Fruit fly (Drosophila melanogaster) whole organism, embryonic: Measurements from ENCODE around the gene Rtc1.
A peak's percentile ranks its signal among the peaks of the same experiment; 100 is the strongest.

Experiments
- Antp ChIP-seq: fragments of 200-800 bp; sonication (Bioruptor generic); optimal IDR thresholded peaks from 3 replicates; lab custom pipeline; 2016; ENCODE audit warnings: missing biosample characterization, missing genetic modification characterization
- Bgb ChIP-seq: fragments of 200-800 bp; sonication (Bioruptor generic); IDR thresholded peaks from 2 replicates; pipeline ENCODE4 v1.3.6; 2022; ENCODE audit warnings: missing biosample characterization, missing genetic modification characterization; ENCODE audit not compliant: partially characterized antibody
- CG10209 ChIP-seq: fragments of 200-800 bp; sonication (Bioruptor generic); optimal IDR thresholded peaks from 3 replicates; lab custom pipeline; 2017; ENCODE audit warnings: missing biosample characterization, mild to moderate bottlenecking, missing genetic modification characterization, missing genetic modification reagents
- CG10267 ChIP-seq: fragments of 200-800 bp; sonication (Bioruptor generic); optimal IDR thresholded peaks from 2 replicates; lab custom pipeline; 2018; ENCODE audit warnings: missing biosample characterization, mild to moderate bottlenecking, missing genetic modification characterization, moderate library complexity
- CG10543 ChIP-seq: fragments of 200-800 bp; sonication (Bioruptor generic); optimal IDR thresholded peaks from 3 replicates; lab custom pipeline; 2017; ENCODE audit warnings: missing biosample characterization, mild to moderate bottlenecking, missing genetic modification characterization, moderate library complexity
- CG12659 ChIP-seq: fragments of 200-800 bp; sonication (Bioruptor generic); optimal IDR thresholded peaks from 3 replicates; lab custom pipeline; 2017; ENCODE audit warnings: mild to moderate bottlenecking, missing biosample characterization, missing genetic modification reagents, missing genetic modification characterization
- CG14014 ChIP-seq: fragments of 200-800 bp; sonication (Bioruptor generic); IDR thresholded peaks from 2 replicates; pipeline ENCODE4 v1.3.6; 2022; ENCODE audit warnings: missing biosample characterization, missing genetic modification characterization
- CG14965 ChIP-seq: fragments of 200-800 bp; sonication (Bioruptor generic); optimal IDR thresholded peaks from 2 replicates; lab custom pipeline; 2016; ENCODE audit warnings: missing biosample characterization, missing genetic modification characterization, borderline replicate concordance
- CG15696 ChIP-seq: fragments of 200-800 bp; sonication (Bioruptor generic); optimal IDR thresholded peaks from 2 replicates; lab custom pipeline; 2019; ENCODE audit warnings: missing biosample characterization, mild to moderate bottlenecking, missing genetic modification characterization, moderate library complexity
- CG16863 ChIP-seq: fragments of 200-800 bp; sonication (Bioruptor generic); optimal IDR thresholded peaks from 3 replicates; lab custom pipeline; 2016; ENCODE audit warnings: missing biosample characterization, missing genetic modification characterization
- CG30020 ChIP-seq: fragments of 200-800 bp; optimal IDR thresholded peaks from 2 replicates; lab custom pipeline; 2019; ENCODE audit warnings: missing biosample characterization, mild to moderate bottlenecking, missing genetic modification characterization, moderate library complexity
- CG31224 ChIP-seq: fragments of 200-800 bp; sonication (Bioruptor generic); IDR thresholded peaks from 2 replicates; pipeline ENCODE4 v1.3.6; 2022; ENCODE audit warnings: missing biosample characterization, missing genetic modification characterization
- CG34422 ChIP-seq: fragments of 200-800 bp; sonication (Bioruptor generic); IDR thresholded peaks from 3 replicates; pipeline ENCODE4 v1.3.6; 2022; ENCODE audit warnings: missing biosample characterization, missing genetic modification characterization
- CG4328 ChIP-seq: fragments of 200-800 bp; sonication (Bioruptor generic); optimal IDR thresholded peaks from 3 replicates; lab custom pipeline; 2017; ENCODE audit warnings: missing biosample characterization, missing genetic modification reagents, missing genetic modification characterization
- CG4424 ChIP-seq: fragments of 200-800 bp; sonication (Bioruptor generic); optimal IDR thresholded peaks from 3 replicates; lab custom pipeline; 2016; ENCODE audit warnings: missing biosample characterization, missing genetic modification characterization
- CG6654 ChIP-seq: fragments of 200-800 bp; sonication (Bioruptor generic); optimal IDR thresholded peaks from 2 replicates; lab custom pipeline; 2017; ENCODE audit warnings: missing biosample characterization, mild to moderate bottlenecking, missing genetic modification characterization
- CG6791 ChIP-seq: fragments of 200-800 bp; sonication (Bioruptor generic); IDR thresholded peaks from 3 replicates; pipeline ENCODE4 v1.3.6; 2022; ENCODE audit warnings: missing biosample characterization, missing genetic modification characterization; ENCODE audit not compliant: partially characterized antibody
- CG7963 ChIP-seq: fragments of 200-800 bp; sonication (Bioruptor generic); IDR thresholded peaks from 3 replicates; pipeline ENCODE4 v1.3.6; 2022; ENCODE audit warnings: missing biosample characterization, missing genetic modification characterization; ENCODE audit not compliant: partially characterized antibody
- CG9609 ChIP-seq: fragments of 200-800 bp; sonication (Bioruptor generic); optimal IDR thresholded peaks from 3 replicates; lab custom pipeline; 2016; ENCODE audit warnings: missing biosample characterization, missing genetic modification characterization
- Camta ChIP-seq: fragments of 200-800 bp; sonication (Bioruptor generic); optimal IDR thresholded peaks from 2 replicates; lab custom pipeline; 2016; ENCODE audit warnings: missing biosample characterization, missing genetic modification characterization
- Chrac-16 ChIP-seq: fragments of 200-800 bp; sonication (Bioruptor generic); optimal IDR thresholded peaks from 3 replicates; lab custom pipeline; 2016; ENCODE audit warnings: missing biosample characterization, missing genetic modification characterization
- Dp ChIP-seq: fragments of 200-800 bp; sonication (Bioruptor generic); optimal IDR thresholded peaks from 2 replicates; lab custom pipeline; 2018; ENCODE audit warnings: missing biosample characterization, mild to moderate bottlenecking, missing genetic modification characterization, moderate library complexity
- HmgD ChIP-seq: fragments of 200-800 bp; sonication (Bioruptor generic); optimal IDR thresholded peaks from 3 replicates; lab custom pipeline; 2016; ENCODE audit warnings: missing biosample characterization, missing genetic modification characterization
- Hmr ChIP-seq: fragments of 200-800 bp; sonication (Bioruptor generic); optimal IDR thresholded peaks from 3 replicates; lab custom pipeline; 2017; ENCODE audit warnings: mild to moderate bottlenecking, missing biosample characterization, missing genetic modification reagents, missing genetic modification characterization
- Hr3 ChIP-seq: fragments of 200-800 bp; sonication (Bioruptor generic); optimal IDR thresholded peaks from 3 replicates; lab custom pipeline; 2016; ENCODE audit warnings: missing biosample characterization, missing genetic modification characterization
- NC2β ChIP-seq: fragments of 200-800 bp; sonication (Bioruptor generic); optimal IDR thresholded peaks from 2 replicates; lab custom pipeline; 2016; ENCODE audit warnings: missing biosample characterization, missing genetic modification characterization
- Nf-YA ChIP-seq: fragments of 200-800 bp; sonication (Bioruptor generic); IDR thresholded peaks from 2 replicates; pipeline ENCODE4 v1.3.6; 2022; ENCODE audit warnings: missing biosample characterization, missing genetic modification characterization
- Nf-YC ChIP-seq: fragments of 200-800 bp; optimal IDR thresholded peaks from 3 replicates; lab custom pipeline; 2019; ENCODE audit warnings: missing biosample characterization, mild to moderate bottlenecking, missing genetic modification characterization, moderate library complexity
- Scr ChIP-seq: fragments of 200-800 bp; sonication (Bioruptor generic); IDR thresholded peaks from 2 replicates; pipeline ENCODE4 v1.3.6; 2022; ENCODE audit warnings: missing biosample characterization, missing genetic modification characterization; ENCODE audit not compliant: partially characterized antibody
- Usf ChIP-seq: fragments of 200-800 bp; sonication (Bioruptor generic); optimal IDR thresholded peaks from 2 replicates; lab custom pipeline; 2017; ENCODE audit warnings: missing genotype, missing biosample characterization, missing genetic modification characterization
- abd-A ChIP-seq: fragments of 200-800 bp; sonication (Bioruptor generic); optimal IDR thresholded peaks from 3 replicates; lab custom pipeline; 2019; ENCODE audit warnings: missing biosample characterization, mild to moderate bottlenecking, missing genetic modification characterization, moderate library complexity
- amos ChIP-seq: fragments of 200-800 bp; sonication (Bioruptor generic); IDR thresholded peaks from 2 replicates; pipeline ENCODE4 v1.3.6; 2022; ENCODE audit warnings: missing biosample characterization, missing genetic modification characterization; ENCODE audit not compliant: partially characterized antibody
- bbx ChIP-seq: fragments of 200-800 bp; sonication (Bioruptor generic); IDR thresholded peaks from 2 replicates; pipeline ENCODE4 v1.3.6; 2022; ENCODE audit warnings: missing biosample characterization, missing genetic modification characterization; ENCODE audit not compliant: partially characterized antibody
- bowl ChIP-seq: fragments of 200-800 bp; sonication (Bioruptor generic); IDR thresholded peaks from 2 replicates; pipeline ENCODE4 v1.3.6; 2022; ENCODE audit warnings: missing biosample characterization, missing genetic modification characterization
- cato ChIP-seq: fragments of 200-800 bp; sonication (Bioruptor generic); optimal IDR thresholded peaks from 2 replicates; lab custom pipeline; 2016; ENCODE audit warnings: missing biosample characterization, missing genetic modification characterization, borderline replicate concordance
- caup ChIP-seq: fragments of 200-800 bp; sonication (Bioruptor generic); optimal IDR thresholded peaks from 3 replicates; lab custom pipeline; 2017; ENCODE audit warnings: missing biosample characterization, mild to moderate bottlenecking, missing genetic modification characterization, moderate library complexity; ENCODE audit not compliant: severe bottlenecking
- dysf ChIP-seq: fragments of 200-800 bp; sonication (Bioruptor generic); IDR thresholded peaks from 3 replicates; pipeline ENCODE4 v1.3.6; 2022; ENCODE audit warnings: missing biosample characterization, missing genetic modification characterization
- gro ChIP-seq: fragments of 200-800 bp; sonication (Bioruptor generic); optimal IDR thresholded peaks from 2 replicates; lab custom pipeline; 2016; ENCODE audit warnings: missing biosample characterization, missing genetic modification characterization
- ind ChIP-seq: fragments of 200-800 bp; sonication (Bioruptor generic); optimal IDR thresholded peaks from 3 replicates; lab custom pipeline; 2016; ENCODE audit warnings: missing biosample characterization, missing genetic modification characterization
- lbe ChIP-seq: fragments of 200-800 bp; sonication (Bioruptor generic); optimal IDR thresholded peaks from 2 replicates; lab custom pipeline; 2016; ENCODE audit warnings: missing biosample characterization, mild to moderate bottlenecking, missing genetic modification characterization
- nmo ChIP-seq: fragments of 200-800 bp; sonication (Bioruptor generic); optimal IDR thresholded peaks from 2 replicates; lab custom pipeline; 2018; ENCODE audit warnings: missing biosample characterization, mild to moderate bottlenecking, missing genetic modification characterization, moderate library complexity
- nom ChIP-seq: fragments of 200-800 bp; sonication (Bioruptor generic); optimal IDR thresholded peaks from 2 replicates; lab custom pipeline; 2017; ENCODE audit warnings: missing biosample characterization, missing genetic modification characterization, mild to moderate bottlenecking, moderate library complexity, missing genetic modification reagents
- onecut ChIP-seq: fragments of 200-800 bp; sonication (Bioruptor generic); IDR thresholded peaks from 2 replicates; pipeline ENCODE4 v1.3.6; 2022; ENCODE audit warnings: missing biosample characterization, missing genetic modification characterization
- ro ChIP-seq: fragments of 200-800 bp; sonication (Bioruptor generic); IDR thresholded peaks from 2 replicates; pipeline ENCODE4 v1.3.6; 2022; ENCODE audit warnings: missing biosample characterization, missing genetic modification characterization
- sens ChIP-seq: fragments of 200-800 bp; sonication (Bioruptor generic); peaks from one replicate; lab custom pipeline; 2016; ENCODE audit warnings: missing biosample characterization, missing genetic modification characterization
- tll ChIP-seq, 2 experiments: fragments of 200-800 bp in 1 of 2; fragments of >200 bp in 1 of 2; sonication (Bioruptor generic) in 1 of 2; optimal IDR thresholded peaks; 2 replicates each; lab custom pipeline; 2017 to 2019; ENCODE audit warnings: missing biosample characterization in 2 of 2, missing genetic modification characterization in 2 of 2, mild to moderate bottlenecking in 1 of 2, moderate library complexity in 1 of 2
- trem ChIP-seq: fragments of 200-800 bp; optimal IDR thresholded peaks from 3 replicates; lab custom pipeline; 2019; ENCODE audit warnings: missing biosample characterization, mild to moderate bottlenecking, missing genetic modification characterization, moderate library complexity

The Rtc1 gene

dm6 chrX:13781739-13782502, 24.9 kb downstream of the Rtc1 start, which contains the start of the genes CtsB and amrt (continued):
- TF ChIP-seq CG14014 (GFP tag; lab: Robert Waterston, UW) (no peak), Antp (peak; percentile 45), CG16863 (peak; percentile 17), tll (GFP tag; optimal IDR thresholded peaks at IDR 0.05; lab: Kevin White, UChicago) (peak in 1 of 2 experiments; percentile 87), onecut (GFP tag; lab: Robert Waterston, UW) (no peak), Hmr (GFP tag; lab: Kevin White, UChicago) (peak; percentile 43), gro (GFP tag; lab: Kevin White, UChicago) (peak; percentile 61), CG30020 (tag; lab: Kevin White, UChicago) (peak; percentile 57), Nf-YC (tag; lab: Kevin White, UChicago) (peak; percentile 52), CG10267 (tag; lab: Kevin White, UChicago) (peak; percentile 26), trem (tag; lab: Kevin White, UChicago) (peak; percentile 44), CG7963 (GFP tag; lab: Robert Waterston, UW) (peak; percentile 55; the same call in 1 of the 3 replicates), CG34422 (GFP tag; lab: Robert Waterston, UW) (0 out of 3 replicates have a peak, but pooled peaks have one; percentile 18), Chrac-16 (GFP tag; lab: Kevin White, UChicago) (peak; percentile 44), nmo (GFP tag; lab: Kevin White, UChicago) (peak; percentile 76), CG14965 (GFP tag; lab: Kevin White, UChicago) (no peak), Hr3 (GFP tag; lab: Kevin White, UChicago) (peak; percentile 17), CG31224 (GFP tag; lab: Robert Waterston, UW) (no peak), NC2β (GFP tag; lab: Kevin White, UChicago) (peak; percentile 1), CG10209 (GFP tag; lab: Kevin White, UChicago) (peak; percentile 48), bbx (GFP tag; lab: Robert Waterston, UW) (peak; percentile 72), amos (GFP tag; lab: Robert Waterston, UW) (peak; percentile 76), CG6791 (peak; percentile 65; the same call in 2 of the 3 replicates), Usf (GFP tag; lab: Kevin White, UChicago) (peak; percentile 7), sens (GFP tag; lab: Kevin White, UChicago) (peak; percentile 92), CG15696 (tag; lab: Kevin White, UChicago) (peak; percentile 49), CG10543 (GFP tag; lab: Kevin White, UChicago) (peak; percentile 54), CG9609 (GFP tag; lab: Kevin White, UChicago) (peak; percentile 18), abd-A (no peak), bowl (GFP tag; lab: Robert Waterston, UW) (no peak), nom (GFP tag; lab: Kevin White, UChicago) (peak; percentile 86), ind (GFP tag; lab: Kevin White, UChicago) (peak; percentile 57), cato (GFP tag; lab: Kevin White, UChicago) (no peak), Bgb (GFP tag; lab: Robert Waterston, UW) (peak; percentile 78), CG4328 (GFP tag; lab: Kevin White, UChicago) (no peak), lbe (GFP tag; lab: Kevin White, UChicago) (peak; percentile 56), CG12659 (GFP tag; lab: Kevin White, UChicago) (peak; percentile 71), Nf-YA (GFP tag; lab: Robert Waterston, UW) (no peak), CG6654 (GFP tag; lab: Kevin White, UChicago) (no peak), CG4424 (GFP tag; lab: Kevin White, UChicago) (peak; percentile 53), ro (GFP tag; lab: Robert Waterston, UW) (no peak), Camta (peak; percentile 51), HmgD (GFP tag; lab: Kevin White, UChicago) (peak; percentile 68), Dp (GFP tag; lab: Kevin White, UChicago) (peak; percentile 45), Scr (GFP tag; lab: Robert Waterston, UW) (peak; percentile 89), dysf (GFP tag; lab: Robert Waterston, UW) (peak; percentile 62; the same call in 2 of the 3 replicates), caup (GFP tag; lab: Kevin White, UChicago) (peak; percentile 28)
